Fruit fly (Drosophila melanogaster): ENCODE results near the gene HIP.
"Not testable (repeated sequence)": the region's sequence is repeated elsewhere in the genome, so short reads cannot be mapped to it uniquely, and the experiment has no call there.

Gene HIP

DNA sequence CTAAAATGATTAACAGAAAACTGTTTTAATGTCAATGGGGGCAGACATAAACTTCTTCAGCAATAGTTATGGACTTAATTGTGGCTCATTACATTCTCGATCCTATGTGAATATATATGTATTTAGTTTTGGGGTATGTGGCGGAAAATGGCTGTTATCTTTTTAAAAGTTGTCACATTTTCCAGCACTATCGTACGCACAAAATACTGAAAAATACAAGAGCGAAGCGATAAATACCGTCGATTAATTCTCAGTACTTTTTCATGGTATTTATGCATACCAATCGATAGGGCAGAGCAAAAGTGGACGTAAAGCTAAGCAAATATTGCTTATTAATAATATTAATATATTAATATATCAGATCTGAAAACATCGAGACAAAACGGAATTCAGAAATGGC lies 9.2 kb upstream of the HIP start, which contains the start of gene HIP-R:
Gene HIP-R (plus strand): TSS at position 201 of the 400 bp plus-strand sequence.
- TF ChIP-seq Hnf4 (GFP tag; optimal IDR thresholded peaks at IDR 0.05); Mio (GFP tag; optimal IDR thresholded peaks at IDR 0.05); Vsx2 (GFP tag; optimal IDR thresholded peaks at IDR 0.05; ENCODE audit: partially characterized antibody): not testable (repeated sequence)

DNA sequence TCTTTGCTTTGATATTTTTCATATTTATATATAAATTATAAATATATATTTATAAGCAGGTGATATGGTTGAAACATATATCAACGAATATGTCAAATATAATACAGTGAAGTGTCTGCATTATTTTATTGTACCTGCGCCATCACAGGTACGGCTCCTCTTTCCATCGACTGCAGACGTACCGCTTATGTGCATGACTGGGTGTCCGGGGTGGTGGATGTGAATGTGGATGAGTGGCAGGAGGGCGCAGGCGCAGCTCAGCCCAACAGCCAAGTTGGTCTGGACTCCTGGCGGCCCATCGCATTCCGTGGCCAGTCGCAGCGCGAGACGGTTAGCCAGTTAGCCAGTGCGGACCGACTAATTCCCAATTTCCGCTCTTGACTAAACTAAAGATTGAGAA lies 6.0 kb upstream of the HIP start, which contains the start of gene Crg-1:
Gene Crg-1 (plus strand): TSS at position 301 of the 400 bp plus-strand sequence.
- TF ChIP-seq lola (GFP tag; optimal IDR thresholded peaks at IDR 0.05); Hr83 (GFP tag; optimal IDR thresholded peaks at IDR 0.05; ENCODE audit: poor library complexity, severe bottlenecking); N (GFP tag; optimal IDR thresholded peaks at IDR 0.05): not testable (repeated sequence)

DNA sequence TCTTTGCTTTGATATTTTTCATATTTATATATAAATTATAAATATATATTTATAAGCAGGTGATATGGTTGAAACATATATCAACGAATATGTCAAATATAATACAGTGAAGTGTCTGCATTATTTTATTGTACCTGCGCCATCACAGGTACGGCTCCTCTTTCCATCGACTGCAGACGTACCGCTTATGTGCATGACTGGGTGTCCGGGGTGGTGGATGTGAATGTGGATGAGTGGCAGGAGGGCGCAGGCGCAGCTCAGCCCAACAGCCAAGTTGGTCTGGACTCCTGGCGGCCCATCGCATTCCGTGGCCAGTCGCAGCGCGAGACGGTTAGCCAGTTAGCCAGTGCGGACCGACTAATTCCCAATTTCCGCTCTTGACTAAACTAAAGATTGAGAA lies 3.1 kb downstream of the HIP start, which contains the start of gene fd3F:
Gene fd3F (plus strand): TSS at position 301 of the 400 bp plus-strand sequence.
- not testable (repeated sequence) for TF ChIP-seq Hnf4 (GFP tag; optimal IDR thresholded peaks at IDR 0.05); Abd-B (GFP tag; optimal IDR thresholded peaks at IDR 0.05); CrebA (GFP tag; optimal IDR thresholded peaks at IDR 0.05; ENCODE audit: borderline replicate concordance)

DNA sequence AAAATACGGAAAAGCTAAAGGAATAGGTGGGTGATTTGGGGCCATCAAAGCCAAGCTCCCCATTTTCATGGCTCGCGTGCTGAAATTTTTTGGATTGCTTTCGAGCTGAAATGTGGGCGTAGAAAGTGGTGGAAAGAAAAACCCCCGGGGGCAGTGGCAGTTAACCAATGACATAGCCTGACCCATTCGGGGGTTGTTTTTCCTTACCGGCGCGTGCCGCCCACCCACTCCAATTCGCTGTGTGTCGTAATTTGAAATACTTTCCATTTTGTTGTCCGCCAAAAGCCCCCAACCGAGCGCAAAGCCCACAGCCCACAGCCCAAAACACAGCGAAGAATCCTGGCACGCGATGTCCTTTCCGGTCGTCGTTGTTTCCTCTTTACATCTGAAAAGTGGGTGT lies 9.5 kb downstream of the HIP start:
- TF ChIP-seq Vsx2 (GFP tag; optimal IDR thresholded peaks at IDR 0.05; ENCODE audit: partially characterized antibody) (no peak), dsf (GFP tag; optimal IDR thresholded peaks at IDR 0.05; ENCODE audit: borderline replicate concordance) (no peak), brk (GFP tag; optimal IDR thresholded peaks at IDR 0.05) (no peak)

DNA sequence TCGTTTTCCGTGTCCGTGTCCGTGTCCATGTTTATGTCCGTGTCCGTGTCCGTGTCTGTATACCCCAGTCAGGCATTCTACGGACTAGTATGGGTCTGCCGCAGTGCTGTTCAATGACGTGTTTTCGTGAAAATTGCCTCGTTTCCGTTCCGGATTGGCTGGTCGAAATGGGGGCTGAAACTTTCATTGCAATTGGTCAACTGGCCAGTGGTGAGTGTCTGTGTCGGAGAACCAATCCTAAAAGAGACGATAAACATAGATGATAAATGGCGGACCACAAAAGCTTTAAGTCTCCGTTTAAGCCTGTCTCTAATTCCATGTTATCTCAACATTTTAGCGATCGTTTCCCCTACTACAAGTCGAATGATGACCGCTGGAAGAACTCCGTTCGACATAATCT lies 10.1 kb downstream of the HIP start:
- no peak for TF ChIP-seq woc (GFP tag; optimal IDR thresholded peaks at IDR 0.05)
- TF ChIP-seq Abd-B (GFP tag; optimal IDR thresholded peaks at IDR 0.05): no peak
- no peak for TF ChIP-seq CrebA (GFP tag; optimal IDR thresholded peaks at IDR 0.05; ENCODE audit: borderline replicate concordance)
- TF ChIP-seq ey (GFP tag; optimal IDR thresholded peaks at IDR 0.05): no peak
- TF ChIP-seq Mio (GFP tag; optimal IDR thresholded peaks at IDR 0.05): no peak
- no peak for TF ChIP-seq psq (GFP tag; optimal IDR thresholded peaks at IDR 0.05)
- TF ChIP-seq dmrt93B (GFP tag; optimal IDR thresholded peaks at IDR 0.05): no peak
- TF ChIP-seq foxo (GFP tag; optimal IDR thresholded peaks at IDR 0.05): no peak
- no peak for TF ChIP-seq Hr83 (GFP tag; optimal IDR thresholded peaks at IDR 0.05; ENCODE audit: poor library complexity, severe bottlenecking)
- TF ChIP-seq lola (GFP tag; optimal IDR thresholded peaks at IDR 0.05): no peak
- no peak for TF ChIP-seq tai (GFP tag; optimal IDR thresholded peaks at IDR 0.05)
- no peak for TF ChIP-seq Dif (GFP tag; optimal IDR thresholded peaks at IDR 0.05; ENCODE audit: partially characterized antibody)
- no peak for TF ChIP-seq sv (GFP tag; optimal IDR thresholded peaks at IDR 0.05)

DNA sequence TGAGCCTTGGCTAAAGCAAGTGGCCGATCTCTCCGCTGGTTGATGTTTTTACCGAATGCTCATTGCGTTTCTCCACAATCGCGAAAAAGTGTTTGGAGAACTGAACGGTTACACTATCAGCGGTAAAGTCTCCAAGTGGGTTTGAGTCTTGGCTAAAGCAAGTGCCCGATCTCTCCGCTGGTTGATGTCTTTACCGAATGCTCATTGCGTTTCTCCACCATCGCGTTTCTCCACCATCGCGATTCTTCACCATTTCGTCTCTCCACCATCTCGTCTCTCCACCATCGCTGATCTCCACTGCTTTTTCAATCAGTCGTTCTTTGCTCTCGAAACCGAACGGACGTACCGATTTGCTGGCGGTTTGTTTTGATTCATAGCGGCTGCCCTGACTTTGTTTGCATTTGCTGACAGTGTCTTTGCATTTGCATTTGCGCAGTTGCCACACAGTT lies 12.4 kb downstream of the HIP start, which contains the start of gene ec:
Gene ec (plus strand): TSS at position 359 of the 449 bp plus-strand sequence.
- no peak for TF ChIP-seq pan (optimal IDR thresholded peaks at IDR 0.05)
- peak; percentile 27 for TF ChIP-seq Vsx2 (GFP tag; optimal IDR thresholded peaks at IDR 0.05; ENCODE audit: partially characterized antibody)
- TF ChIP-seq psq (GFP tag; optimal IDR thresholded peaks at IDR 0.05): peak; percentile 29
- TF ChIP-seq br (GFP tag; optimal IDR thresholded peaks at IDR 0.05): no peak
- TF ChIP-seq fru (GFP tag; optimal IDR thresholded peaks at IDR 0.05): no peak
- no peak for TF ChIP-seq rgr (GFP tag; optimal IDR thresholded peaks at IDR 0.05)
- TF ChIP-seq ey (GFP tag; optimal IDR thresholded peaks at IDR 0.05): no peak
- TF ChIP-seq h (GFP tag; optimal IDR thresholded peaks at IDR 0.05): no peak
- TF ChIP-seq GATAd (GFP tag; optimal IDR thresholded peaks at IDR 0.05): no peak
- TF ChIP-seq usp (GFP tag; optimal IDR thresholded peaks at IDR 0.05): no peak
- no peak for TF ChIP-seq Dif (GFP tag; optimal IDR thresholded peaks at IDR 0.05; ENCODE audit: partially characterized antibody)
- TF ChIP-seq Sp1 (GFP tag; optimal IDR thresholded peaks at IDR 0.05): peak; percentile 10
- TF ChIP-seq Hnf4 (GFP tag; optimal IDR thresholded peaks at IDR 0.05): peak; percentile 31
- TF ChIP-seq sv (GFP tag; optimal IDR thresholded peaks at IDR 0.05): peak; percentile 9
- TF ChIP-seq Dfd (GFP tag; optimal IDR thresholded peaks at IDR 0.05): no peak
- TF ChIP-seq OdsH (GFP tag; optimal IDR thresholded peaks at IDR 0.05): no peak
- no peak for TF ChIP-seq dsf (GFP tag; optimal IDR thresholded peaks at IDR 0.05; ENCODE audit: borderline replicate concordance)
- no peak for TF ChIP-seq tai (GFP tag; optimal IDR thresholded peaks at IDR 0.05)
- peak in 1 of 2 experiments; percentile 23 for TF ChIP-seq dl (GFP tag; optimal IDR thresholded peaks at IDR 0.05; ENCODE audit: insufficient read depth in 1 of 2, partially characterized antibody in 2 of 2)
- no peak for TF ChIP-seq sage (GFP tag; optimal IDR thresholded peaks at IDR 0.05)
- TF ChIP-seq Mio (GFP tag; optimal IDR thresholded peaks at IDR 0.05): no peak
- TF ChIP-seq brk (GFP tag; optimal IDR thresholded peaks at IDR 0.05): no peak
- peak; percentile 90 for TF ChIP-seq Myc (optimal IDR thresholded peaks at IDR 0.05)
- TF ChIP-seq foxo (GFP tag; optimal IDR thresholded peaks at IDR 0.05): no peak
- no peak for TF ChIP-seq lola (GFP tag; optimal IDR thresholded peaks at IDR 0.05)
- no peak for TF ChIP-seq Abd-B (GFP tag; optimal IDR thresholded peaks at IDR 0.05)
- TF ChIP-seq Rel (GFP tag; optimal IDR thresholded peaks at IDR 0.05): no peak
- no peak for TF ChIP-seq Rel (tag; optimal IDR thresholded peaks at IDR 0.05)
- no peak for TF ChIP-seq N (GFP tag; optimal IDR thresholded peaks at IDR 0.05)
- TF ChIP-seq CG32264 (GFP tag; optimal IDR thresholded peaks at IDR 0.05): no peak
- no peak for TF ChIP-seq HLH106 (tag; optimal IDR thresholded peaks at IDR 0.05)
- no peak for TF ChIP-seq CrebA (GFP tag; optimal IDR thresholded peaks at IDR 0.05; ENCODE audit: borderline replicate concordance)
- TF ChIP-seq Hr78 (GFP tag; optimal IDR thresholded peaks at IDR 0.05): no peak
- TF ChIP-seq Jra (GFP tag; optimal IDR thresholded peaks at IDR 0.05): no peak

All from whole organism, wandering third instar larva.